Fruit fly (Drosophila melanogaster) whole organism, prepupa: Measurements from ENCODE around the gene Patsas.

Experiments used
- Blimp-1 ChIP-seq: fragments of 200-800 bp; sonication (Bioruptor generic); optimal IDR thresholded peaks from 3 replicates; lab custom pipeline; 2017; ENCODE audit warnings: missing biosample characterization, missing genetic modification characterization, mild to moderate bottlenecking, moderate library complexity, missing genetic modification reagents
- CG10669 ChIP-seq: fragments of 200-800 bp; sonication (Bioruptor generic); optimal IDR thresholded peaks from 3 replicates; lab custom pipeline; 2018; ENCODE audit warnings: missing biosample characterization, mild to moderate bottlenecking, missing genetic modification characterization, moderate library complexity
- CG11294 ChIP-seq: fragments of 200-800 bp; sonication (Bioruptor generic); IDR thresholded peaks from 2 replicates; pipeline ENCODE4 v1.3.6; 2022; ENCODE audit warnings: missing biosample characterization, missing genetic modification characterization
- CG11762 ChIP-seq: fragments of 200-800 bp; sonication (Bioruptor generic); optimal IDR thresholded peaks from 3 replicates; lab custom pipeline; 2016; ENCODE audit warnings: missing biosample characterization, missing genetic modification characterization; ENCODE audit not compliant: insufficient read depth
- CG11902 ChIP-seq: fragments of 200-800 bp; sonication (Bioruptor generic); optimal IDR thresholded peaks from 3 replicates; lab custom pipeline; 2016; ENCODE audit warnings: missing biosample characterization, missing genetic modification characterization
- CG15336 ChIP-seq: fragments of 200-800 bp; sonication (Bioruptor generic); IDR thresholded peaks from 2 replicates; pipeline ENCODE4 v1.3.6; 2022; ENCODE audit warnings: missing biosample characterization, missing genetic modification characterization
- CG31627 ChIP-seq: fragments of 200-800 bp; sonication (Bioruptor generic); optimal IDR thresholded peaks from 3 replicates; lab custom pipeline; 2016; ENCODE audit warnings: missing biosample characterization, missing genetic modification characterization
- CG32006 ChIP-seq: fragments of 200-800 bp; sonication (Bioruptor generic); optimal IDR thresholded peaks from 3 replicates; lab custom pipeline; 2017; ENCODE audit warnings: missing biosample characterization, mild to moderate bottlenecking, missing genetic modification characterization
- CG34406 ChIP-seq: fragments of 200-800 bp; sonication (Bioruptor generic); optimal IDR thresholded peaks from 3 replicates; lab custom pipeline; 2016; ENCODE audit warnings: missing biosample characterization, missing genetic modification characterization
- CG3919 ChIP-seq: fragments of 200-800 bp; sonication (Bioruptor generic); optimal IDR thresholded peaks from 3 replicates; lab custom pipeline; 2016; ENCODE audit warnings: missing biosample characterization, missing genetic modification characterization
- CG6163 ChIP-seq: fragments of 200-800 bp; sonication (Bioruptor generic); IDR thresholded peaks from 3 replicates; pipeline ENCODE4 v1.3.6; 2022; ENCODE audit warnings: missing biosample characterization, missing genetic modification characterization
- CG6792 ChIP-seq: fragments of 200-800 bp; sonication (Bioruptor generic); optimal IDR thresholded peaks from 3 replicates; lab custom pipeline; 2016; ENCODE audit warnings: missing biosample characterization, missing genetic modification characterization
- CG6808 ChIP-seq: fragments of 200-800 bp; sonication (Bioruptor generic); optimal IDR thresholded peaks from 3 replicates; lab custom pipeline; 2017; ENCODE audit warnings: missing biosample characterization, missing genetic modification characterization, mild to moderate bottlenecking, moderate library complexity, missing genetic modification reagents
- CG6854 ChIP-seq: fragments of 200-800 bp; sonication (Bioruptor generic); optimal IDR thresholded peaks from 2 replicates; lab custom pipeline; 2017; ENCODE audit warnings: missing biosample characterization, mild to moderate bottlenecking, missing genetic modification characterization
- CG8119 ChIP-seq: fragments of 200-800 bp; sonication (Bioruptor generic); IDR thresholded peaks from 3 replicates; pipeline ENCODE4 v1.3.6; 2022; ENCODE audit warnings: missing biosample characterization, missing genetic modification characterization
- CG8319 ChIP-seq: fragments of 200-800 bp; sonication (Bioruptor generic); optimal IDR thresholded peaks from 3 replicates; lab custom pipeline; 2016; ENCODE audit warnings: missing biosample characterization, missing genetic modification characterization
- CG9139 ChIP-seq: fragments of 200-800 bp; sonication (Bioruptor generic); optimal IDR thresholded peaks from 3 replicates; lab custom pipeline; 2017; ENCODE audit warnings: missing biosample characterization, mild to moderate bottlenecking, missing genetic modification characterization
- Eip75B ChIP-seq: fragments of 200-800 bp; sonication (Bioruptor generic); optimal IDR thresholded peaks from 3 replicates; lab custom pipeline; 2016; ENCODE audit warnings: missing biosample characterization, missing genetic modification characterization
- Eip78C ChIP-seq: fragments of 200-800 bp; sonication (Bioruptor generic); peaks from one replicate; lab custom pipeline; 2016; ENCODE audit warnings: missing biosample characterization, missing genetic modification characterization
- Ets21C ChIP-seq: fragments of 200-800 bp; sonication (Bioruptor generic); optimal IDR thresholded peaks from 3 replicates; lab custom pipeline; 2016; ENCODE audit warnings: missing biosample characterization, missing genetic modification characterization
- Ets96B ChIP-seq: fragments of 200-800 bp; optimal IDR thresholded peaks from 2 replicates; lab custom pipeline; 2019; ENCODE audit warnings: missing biosample characterization, mild to moderate bottlenecking, missing genetic modification characterization, moderate library complexity
- Gug ChIP-seq: fragments of 200-800 bp; sonication (Bioruptor generic); IDR thresholded peaks from 2 replicates; pipeline ENCODE4 v1.3.6; 2022; ENCODE audit warnings: missing biosample characterization, missing genetic modification characterization
- Hr39 ChIP-seq: fragments of 200-800 bp; sonication (Bioruptor generic); optimal IDR thresholded peaks from 2 replicates; lab custom pipeline; 2016; ENCODE audit warnings: missing biosample characterization, missing genetic modification characterization
- Hr4 ChIP-seq: fragments of 200-800 bp; sonication (Bioruptor generic); optimal IDR thresholded peaks from 3 replicates; lab custom pipeline; 2016; ENCODE audit warnings: missing biosample characterization, missing genetic modification characterization
- OdsH ChIP-seq: fragments of 200-800 bp; sonication (Bioruptor generic); optimal IDR thresholded peaks from 3 replicates; lab custom pipeline; 2016; ENCODE audit warnings: missing biosample characterization, missing genetic modification characterization
- Sox102F ChIP-seq: fragments of 200-800 bp; sonication (Bioruptor generic); optimal IDR thresholded peaks from 2 replicates; lab custom pipeline; 2016; ENCODE audit warnings: missing biosample characterization, mild to moderate bottlenecking, missing genetic modification characterization
- Sox14 ChIP-seq: fragments of 200-800 bp; sonication (Bioruptor generic); optimal IDR thresholded peaks from 3 replicates; lab custom pipeline; 2016; ENCODE audit warnings: missing biosample characterization, missing genetic modification characterization
- achi ChIP-seq: fragments of 200-800 bp; sonication (Bioruptor generic); optimal IDR thresholded peaks from 3 replicates; lab custom pipeline; 2016; ENCODE audit warnings: missing biosample characterization, missing genetic modification characterization
- acj6 ChIP-seq: fragments of 200-800 bp; sonication (Bioruptor generic); optimal IDR thresholded peaks from 3 replicates; lab custom pipeline; 2016; ENCODE audit warnings: missing biosample characterization, missing genetic modification characterization
- cyc ChIP-seq: fragments of 200-800 bp; sonication (Bioruptor generic); optimal IDR thresholded peaks from 3 replicates; lab custom pipeline; 2016; ENCODE audit warnings: missing biosample characterization, missing genetic modification characterization
- eg ChIP-seq: fragments of 200-800 bp; sonication (Bioruptor generic); IDR thresholded peaks from 3 replicates; pipeline ENCODE4 v1.3.6; 2022; ENCODE audit warnings: missing biosample characterization, missing genetic modification characterization
- esn ChIP-seq: fragments of 200-800 bp; sonication (Bioruptor generic); optimal IDR thresholded peaks from 2 replicates; lab custom pipeline; 2016; ENCODE audit warnings: missing biosample characterization, mild to moderate bottlenecking, missing genetic modification characterization, moderate library complexity
- fd59A ChIP-seq: fragments of 200-800 bp; sonication (Bioruptor generic); optimal IDR thresholded peaks from 2 replicates; lab custom pipeline; 2017; ENCODE audit warnings: missing biosample characterization, mild to moderate bottlenecking, missing genetic modification characterization, missing genetic modification reagents
- fd85E ChIP-seq: fragments of 200-800 bp; sonication (Bioruptor generic); optimal IDR thresholded peaks from 3 replicates; lab custom pipeline; 2016; ENCODE audit warnings: missing biosample characterization, missing genetic modification characterization
- fkh ChIP-seq: fragments of 200-800 bp; sonication (Bioruptor generic); optimal IDR thresholded peaks from 3 replicates; lab custom pipeline; 2017; ENCODE audit warnings: missing biosample characterization, mild to moderate bottlenecking, missing genetic modification characterization, moderate library complexity
- lz ChIP-seq: fragments of 200-800 bp; sonication (Bioruptor generic); optimal IDR thresholded peaks from 3 replicates; lab custom pipeline; 2016; ENCODE audit warnings: missing biosample characterization, missing genetic modification characterization
- salr ChIP-seq, 2 experiments: fragments of 200-800 bp; sonication (Bioruptor generic); optimal IDR thresholded peaks; 3 replicates each; lab custom pipeline; 2016 to 2018; ENCODE audit warnings: missing biosample characterization in 2 of 2, missing genetic modification characterization in 2 of 2, mild to moderate bottlenecking in 1 of 2
- spab ChIP-seq: fragments of 200-800 bp; sonication (Bioruptor generic); optimal IDR thresholded peaks from 2 replicates; lab custom pipeline; 2017; ENCODE audit warnings: missing biosample characterization, mild to moderate bottlenecking, missing genetic modification characterization, missing genetic modification reagents
- ss ChIP-seq, 2 experiments: fragments of 200-800 bp; sonication (Bioruptor generic); optimal IDR thresholded peaks; 2 replicates in 1 of 2; 3 replicates in 1 of 2; lab custom pipeline; 2017 to 2018; ENCODE audit warnings: mild to moderate bottlenecking in 2 of 2, missing biosample characterization in 2 of 2, missing genetic modification characterization in 2 of 2, moderate library complexity in 1 of 2
- svp ChIP-seq: fragments of 200-800 bp; sonication (Bioruptor generic); peaks from one replicate; lab custom pipeline; 2016; ENCODE audit warnings: missing biosample characterization, missing genetic modification characterization

Gene Patsas

DNA sequence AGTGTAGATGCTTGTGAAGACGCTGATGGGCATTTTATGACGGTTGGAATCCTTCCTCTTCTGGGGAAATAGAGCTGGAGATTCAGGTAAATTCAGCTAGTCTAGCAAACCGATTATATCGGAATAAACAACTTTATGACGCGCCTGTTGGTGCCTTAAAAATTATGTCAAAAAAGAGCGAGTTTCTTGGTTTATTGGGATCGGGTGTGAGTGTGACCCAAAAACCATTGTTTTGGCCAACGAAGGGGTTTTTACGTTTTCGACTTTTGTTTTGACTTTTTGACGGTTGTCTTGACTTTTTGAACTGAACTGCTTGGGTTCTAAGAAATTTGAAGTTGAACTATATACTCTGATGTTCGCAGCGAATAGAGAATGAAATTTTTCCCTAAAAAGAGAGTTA, 11.0 kb downstream of the Patsas start:
- no peak for TF ChIP-seq CG15336
- TF ChIP-seq CG32006 (GFP tag; lab: Kevin White, UChicago), result no peak
- no peak for TF ChIP-seq OdsH (GFP tag; lab: Kevin White, UChicago)
- TF ChIP-seq achi, result no peak
- no peak for TF ChIP-seq CG6792
- no peak for TF ChIP-seq salr (GFP tag; optimal IDR thresholded peaks at IDR 0.05; lab: Kevin White, UChicago)
- no peak for TF ChIP-seq ss (GFP tag; optimal IDR thresholded peaks at IDR 0.05; lab: Kevin White, UChicago)
- TF ChIP-seq Sox102F (GFP tag; lab: Kevin White, UChicago), result no peak
- TF ChIP-seq CG8119, result no peak
- TF ChIP-seq CG6808, result no peak
- no peak for TF ChIP-seq lz (GFP tag; lab: Kevin White, UChicago)
- TF ChIP-seq eg (GFP tag; lab: Robert Waterston, UW), result no peak
- TF ChIP-seq CG34406 (GFP tag; lab: Kevin White, UChicago), result no peak
- no peak for TF ChIP-seq CG10669 (GFP tag; lab: Kevin White, UChicago)
- no peak for TF ChIP-seq svp (GFP tag; lab: Kevin White, UChicago)
- no peak for TF ChIP-seq Gug (GFP tag; lab: Robert Waterston, UW)
- no peak for TF ChIP-seq fd85E (GFP tag; lab: Kevin White, UChicago)
- TF ChIP-seq acj6 (GFP tag; lab: Kevin White, UChicago), result no peak
- no peak for TF ChIP-seq CG11294 (GFP tag; lab: Robert Waterston, UW)
- TF ChIP-seq Sox14 (GFP tag; lab: Kevin White, UChicago), result no peak

DNA sequence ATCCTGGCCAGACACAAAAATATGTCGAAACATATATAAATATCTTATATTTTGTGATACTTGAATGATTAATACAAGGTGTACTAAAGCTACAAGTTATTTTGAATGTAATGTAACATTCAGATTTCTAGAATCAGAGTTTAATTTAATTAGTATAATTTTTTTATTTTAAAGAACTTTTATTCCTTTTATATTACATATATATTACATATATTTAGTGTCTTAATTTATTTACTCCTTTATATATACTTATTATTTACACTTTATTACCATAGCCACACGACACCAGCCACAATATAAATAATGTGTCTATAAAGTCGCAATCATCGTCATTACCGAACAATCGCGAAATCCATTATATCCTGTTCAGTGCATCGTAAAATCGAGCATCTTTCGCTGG, 11.6 kb downstream of the Patsas start, which contains the start of gene Pex19:
Pex19 (plus strand) TSS at position 301 of the 400 bp plus-strand sequence.
- TF ChIP-seq CG11762 (no peak), Hr39 (GFP tag; lab: Kevin White, UChicago) (no peak), fd59A (GFP tag; lab: Kevin White, UChicago) (no peak), cyc (GFP tag; lab: Kevin White, UChicago) (no peak), CG6854 (GFP tag; lab: Kevin White, UChicago) (no peak), lz (GFP tag; lab: Kevin White, UChicago) (no peak), CG8319 (GFP tag; lab: Kevin White, UChicago) (no peak), CG3919 (no peak), Sox102F (GFP tag; lab: Kevin White, UChicago) (no peak), CG11902 (no peak), fkh (GFP tag; lab: Kevin White, UChicago) (no peak)

DNA sequence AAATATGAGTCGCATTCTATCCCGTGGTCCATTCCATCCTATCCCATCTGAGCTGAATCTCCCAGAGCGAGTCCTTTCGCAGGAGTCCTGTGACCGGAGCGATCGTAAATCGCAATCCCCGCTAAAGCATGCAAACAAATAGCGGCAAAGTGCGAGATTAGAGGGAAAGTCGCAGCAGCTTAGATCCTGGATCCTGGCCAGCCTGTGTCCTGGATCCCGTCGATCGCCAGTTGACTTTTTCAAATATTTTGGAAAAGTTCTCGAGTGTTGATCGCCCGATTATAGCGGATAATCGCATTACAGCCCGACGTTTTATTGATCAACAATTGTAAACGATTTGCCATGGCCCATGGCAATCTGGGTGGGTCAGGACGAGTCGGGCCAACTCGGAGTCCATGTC, 13.9 kb downstream of the Patsas start:
- TF ChIP-seq Hr4 (no peak), spab (no peak), CG31627 (GFP tag; lab: Kevin White, UChicago) (no peak), Ets21C (GFP tag; lab: Kevin White, UChicago) (no peak), CG8319 (GFP tag; lab: Kevin White, UChicago) (no peak), fkh (GFP tag; lab: Kevin White, UChicago) (no peak), CG6808 (no peak), Eip78C (GFP tag; lab: Kevin White, UChicago) (no peak), CG6854 (GFP tag; lab: Kevin White, UChicago) (no peak), CG9139 (no peak), CG6163 (GFP tag; lab: Robert Waterston, UW) (no peak), Blimp-1 (no peak)

DNA sequence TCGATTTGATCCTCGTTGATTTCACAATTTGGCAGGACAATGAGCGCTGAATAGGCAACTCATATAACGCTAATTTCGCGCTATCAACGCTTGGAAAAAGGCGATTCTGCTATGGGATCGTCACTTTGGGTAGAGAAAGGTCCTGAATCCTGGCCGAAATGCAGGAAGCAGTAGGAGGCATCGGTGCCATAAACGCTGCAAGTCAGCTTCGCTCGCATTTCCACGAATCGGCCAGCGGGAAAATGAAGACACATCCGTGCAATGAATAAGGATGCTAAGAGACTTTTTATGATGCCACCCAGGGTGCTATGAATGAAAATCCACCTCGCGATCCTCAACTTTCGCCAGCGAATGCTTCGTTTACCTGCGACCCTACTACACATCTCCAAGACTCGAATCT, 15.6 kb downstream of the Patsas start:
- TF ChIP-seq Ets96B, result no peak
- TF ChIP-seq svp (GFP tag; lab: Kevin White, UChicago), result no peak
- no peak for TF ChIP-seq achi
- no peak for TF ChIP-seq salr (GFP tag; optimal IDR thresholded peaks at IDR 0.05; lab: Kevin White, UChicago)
- no peak for TF ChIP-seq Blimp-1
- TF ChIP-seq CG32006 (GFP tag; lab: Kevin White, UChicago), result no peak
- no peak for TF ChIP-seq ss (GFP tag; optimal IDR thresholded peaks at IDR 0.05; lab: Kevin White, UChicago)
- TF ChIP-seq Hr39 (GFP tag; lab: Kevin White, UChicago), result no peak
- no peak for TF ChIP-seq Eip75B (GFP tag; lab: Kevin White, UChicago)
- TF ChIP-seq CG31627 (GFP tag; lab: Kevin White, UChicago), result no peak
- no peak for TF ChIP-seq esn (GFP tag; lab: Kevin White, UChicago)
